Worm (Caenorhabditis elegans) whole organism, L4 larva: ENCODE data around the gene lgg-1.

Source experiments
- F10B5.3 ChIP-seq: sonication (generic microtip); optimal IDR thresholded peaks from 2 replicates; lab custom pipeline; 2016; ENCODE audit warnings: mild to moderate bottlenecking, missing genetic modification characterization, missing compliant biosample characterization
- F26F4.8 ChIP-seq: fragments of 200-800 bp; sonication (Bioruptor generic); conservative IDR thresholded peaks from 2 replicates; pipeline ENCODE4 v1.3.6; 2022; ENCODE audit warnings: missing genetic modification characterization, missing compliant biosample characterization
- F37D6.2 ChIP-seq: sonication (generic microtip); optimal IDR thresholded peaks from 2 replicates; lab custom pipeline; 2016; ENCODE audit warnings: mild to moderate bottlenecking, missing genetic modification characterization, missing compliant biosample characterization
- F49E8.2 ChIP-seq: sonication (generic microtip); optimal IDR thresholded peaks from 2 replicates; lab custom pipeline; 2016; ENCODE audit warnings: missing compliant biosample characterization, mild to moderate bottlenecking, missing genetic modification characterization, borderline replicate concordance
- R02D3.7 ChIP-seq: fragments of 150-350 bp; sonication (generic microtip); optimal IDR thresholded peaks from 3 replicates; lab custom pipeline; 2014; ENCODE audit warnings: missing biosample characterization, missing genetic modification characterization
- T26A8.4 ChIP-seq: fragments of 200-800 bp; sonication (Bioruptor generic); IDR thresholded peaks from 2 replicates; pipeline ENCODE4 v1.3.6; 2022; ENCODE audit warnings: missing genetic modification characterization, missing compliant biosample characterization
- Y105C5A.15 ChIP-seq: fragments of 200-800 bp; sonication (Bioruptor generic); IDR thresholded peaks from 2 replicates; pipeline ENCODE4 v1.3.6; 2022; ENCODE audit warnings: missing genetic modification characterization, missing compliant biosample characterization
- Y5F2A.4 ChIP-seq: fragments of 200-800 bp; sonication (Bioruptor generic); optimal IDR thresholded peaks from 2 replicates; lab custom pipeline; 2018; ENCODE audit warnings: mild to moderate bottlenecking, missing genetic modification characterization, missing compliant biosample characterization
- ZK546.5 ChIP-seq, 2 experiments: sonication (generic microtip); optimal IDR thresholded peaks; 2 replicates each; lab custom pipeline; 2017; ENCODE audit warnings: missing biosample characterization in 2 of 2, missing genetic modification characterization in 2 of 2
- aha-1 ChIP-seq: fragments of 150-350 bp; peaks from one replicate; lab custom pipeline; 2014; ENCODE audit warnings: missing biosample characterization, missing genetic modification characterization
- aly-2 ChIP-seq: sonication (generic microtip); optimal IDR thresholded peaks from 2 replicates; lab custom pipeline; 2018; ENCODE audit warnings: missing biosample characterization, missing genetic modification characterization
- arid-1 ChIP-seq: fragments of 200-800 bp; sonication (Bioruptor generic); conservative IDR thresholded peaks from 2 replicates; pipeline ENCODE4 v1.3.6; 2022; ENCODE audit warnings: missing genetic modification reagents, missing genetic modification characterization, missing compliant biosample characterization
- attf-4 ChIP-seq: sonication (generic microtip); optimal IDR thresholded peaks from 3 replicates; lab custom pipeline; 2017; ENCODE audit warnings: missing biosample characterization, missing genetic modification characterization
- ceh-20 ChIP-seq: fragments of 200-800 bp; sonication (Bioruptor generic); IDR thresholded peaks from 2 replicates; pipeline ENCODE4 v1.3.6; 2022; ENCODE audit warnings: missing genetic modification reagents, missing genetic modification characterization, missing compliant biosample characterization
- ceh-28 ChIP-seq: fragments of 150-350 bp; optimal IDR thresholded peaks from 2 replicates; lab custom pipeline; 2014; ENCODE audit warnings: missing biosample characterization, missing genetic modification reagents, missing genetic modification characterization
- ceh-62 ChIP-seq: sonication (generic microtip); optimal IDR thresholded peaks from 2 replicates; lab custom pipeline; 2017; ENCODE audit warnings: missing biosample characterization, missing genetic modification characterization
- dmd-6 ChIP-seq: fragments of 200-800 bp; sonication (Bioruptor generic); IDR thresholded peaks from 2 replicates; pipeline ENCODE4 v1.3.6; 2022; ENCODE audit warnings: missing genetic modification reagents, missing genetic modification characterization, missing compliant biosample characterization
- dmd-9 ChIP-seq: fragments of 200-800 bp; sonication (Bioruptor generic); IDR thresholded peaks from 2 replicates; pipeline ENCODE4 v1.3.6; 2022; ENCODE audit warnings: missing genetic modification reagents, missing genetic modification characterization, missing compliant biosample characterization
- fkh-10 ChIP-seq: fragments of 150-350 bp; optimal IDR thresholded peaks from 2 replicates; lab custom pipeline; 2014; ENCODE audit warnings: missing biosample characterization, missing genetic modification reagents, missing genetic modification characterization
- fos-1 ChIP-seq: fragments of 150-350 bp; optimal IDR thresholded peaks from 2 replicates; lab custom pipeline; 2014; ENCODE audit warnings: missing biosample characterization, missing genetic modification characterization
- gei-8 ChIP-seq: fragments of 200-800 bp; sonication (Bioruptor generic); optimal IDR thresholded peaks from 2 replicates; lab custom pipeline; 2018; ENCODE audit warnings: mild to moderate bottlenecking, missing genetic modification characterization, missing compliant biosample characterization
- hif-1 ChIP-seq, 2 experiments: sonication (generic microtip); optimal IDR thresholded peaks; 2 replicates each; lab custom pipeline; 2016 to 2017; ENCODE audit warnings: missing compliant biosample characterization in 2 of 2, missing genetic modification characterization in 2 of 2, missing genetic modification reagents in 2 of 2, missing genotype in 2 of 2, mild to moderate bottlenecking in 1 of 2
- hlh-30 ChIP-seq: sonication (generic microtip); optimal IDR thresholded peaks from 2 replicates; lab custom pipeline; 2017; ENCODE audit warnings: antibody characterized with exemption, mild to moderate bottlenecking, missing genetic modification characterization, missing compliant biosample characterization; ENCODE audit not compliant: insufficient read depth
- hmg-1.1 ChIP-seq: fragments of 200-800 bp; sonication (Bioruptor generic); IDR thresholded peaks from 2 replicates; pipeline ENCODE4 v1.3.6; 2022; ENCODE audit warnings: missing genetic modification reagents, missing genetic modification characterization, missing compliant biosample characterization
- jun-1 ChIP-seq: fragments of 150-350 bp; optimal IDR thresholded peaks from 2 replicates; lab custom pipeline; 2014; ENCODE audit warnings: missing biosample characterization, missing genetic modification reagents, missing genetic modification characterization
- lin-1 ChIP-seq: fragments of 200-800 bp; sonication (Bioruptor generic); IDR thresholded peaks from 2 replicates; pipeline ENCODE4 v1.3.6; 2022; ENCODE audit warnings: missing genetic modification reagents, missing genetic modification characterization, missing compliant biosample characterization
- lin-13 ChIP-seq: fragments of 150-350 bp; optimal IDR thresholded peaks from 2 replicates; lab custom pipeline; 2014; ENCODE audit warnings: missing biosample characterization, missing genetic modification reagents, missing genetic modification characterization
- lin-15B ChIP-seq: fragments of 150-350 bp; sonication (generic microtip); optimal IDR thresholded peaks from 3 replicates; lab custom pipeline; 2014; ENCODE audit warnings: missing biosample characterization, missing genetic modification characterization
- lin-39 ChIP-seq: fragments of 150-350 bp; optimal IDR thresholded peaks from 2 replicates; lab custom pipeline; 2014; ENCODE audit warnings: missing biosample characterization, missing genetic modification reagents, missing genetic modification characterization
- madf-5 ChIP-seq, 2 experiments: fragments of 200-800 bp; sonication (Bioruptor generic); IDR thresholded peaks; 2 replicates each; pipeline ENCODE4 v1.3.6; 2022; ENCODE audit warnings: missing compliant biosample characterization in 2 of 2, missing genetic modification characterization in 2 of 2
- mdl-1 ChIP-seq, 2 experiments: fragments of 150-350 bp in 1 of 2; sonication (generic microtip) in 1 of 2; optimal IDR thresholded peaks; 2 replicates each; lab custom pipeline; 2014 to 2017; ENCODE audit warnings: missing biosample characterization in 2 of 2, missing genetic modification characterization in 2 of 2
- mes-2 ChIP-seq: sonication (generic microtip); optimal IDR thresholded peaks from 2 replicates; lab custom pipeline; 2016; ENCODE audit warnings: missing genotype, mild to moderate bottlenecking, missing genetic modification characterization, missing compliant biosample characterization; ENCODE audit not compliant: poor library complexity, severe bottlenecking
- mxl-2 ChIP-seq: fragments of 200-800 bp; sonication (Bioruptor generic); conservative IDR thresholded peaks from 2 replicates; pipeline ENCODE4 v1.3.6; 2022; ENCODE audit warnings: missing genetic modification reagents, missing genetic modification characterization, missing compliant biosample characterization
- nhr-10 ChIP-seq: fragments of 150-350 bp; optimal IDR thresholded peaks from 2 replicates; lab custom pipeline; 2014; ENCODE audit warnings: missing biosample characterization, missing genetic modification characterization
- nhr-111 ChIP-seq: fragments of 200-800 bp; sonication (Bioruptor generic); optimal IDR thresholded peaks from 2 replicates; lab custom pipeline; 2018; ENCODE audit warnings: mild to moderate bottlenecking, missing genetic modification characterization, missing compliant biosample characterization
- nhr-41 ChIP-seq: fragments of 200-800 bp; sonication (Bioruptor generic); IDR thresholded peaks from 2 replicates; pipeline ENCODE4 v1.3.6; 2022; ENCODE audit warnings: missing genetic modification reagents, missing genetic modification characterization, missing compliant biosample characterization
- nhr-48 ChIP-seq: sonication (generic microtip); optimal IDR thresholded peaks from 2 replicates; lab custom pipeline; 2016; ENCODE audit warnings: mild to moderate bottlenecking, missing genetic modification characterization, missing compliant biosample characterization
- nhr-76 ChIP-seq: fragments of 150-350 bp; optimal IDR thresholded peaks from 2 replicates; lab custom pipeline; 2014; ENCODE audit warnings: missing biosample characterization, missing genetic modification characterization
- nhr-77 ChIP-seq: fragments of 150-350 bp; optimal IDR thresholded peaks from 2 replicates; lab custom pipeline; 2014; ENCODE audit warnings: missing biosample characterization, missing genetic modification characterization
- pha-4 ChIP-seq, 2 experiments: fragments of 150-350 bp in 1 of 2; fragments of 200-800 bp in 1 of 2; sonication (Bioruptor generic) in 1 of 2; IDR thresholded peaks in 1 of 2; optimal IDR thresholded peaks in 1 of 2; 2 replicates each; pipeline versions ENCODE4 v1.3.6 to Lab custom; 2014 to 2022; ENCODE audit warnings: missing genetic modification characterization in 2 of 2, missing genetic modification reagents in 2 of 2, missing biosample characterization in 1 of 2, missing compliant biosample characterization in 1 of 2
- rbr-2 ChIP-seq: sonication (generic microtip); optimal IDR thresholded peaks from 2 replicates; lab custom pipeline; 2016; ENCODE audit warnings: missing genotype, missing genetic modification characterization, missing compliant biosample characterization
- skn-1 ChIP-seq: fragments of 150-350 bp; optimal IDR thresholded peaks from 2 replicates; lab custom pipeline; 2014; ENCODE audit warnings: missing biosample characterization, missing genetic modification characterization
- snpc-4 ChIP-seq: fragments of 150-350 bp; optimal IDR thresholded peaks from 2 replicates; lab custom pipeline; 2014; ENCODE audit warnings: missing biosample characterization, missing genetic modification characterization
- spr-1 ChIP-seq: sonication (generic microtip); optimal IDR thresholded peaks from 2 replicates; lab custom pipeline; 2016; ENCODE audit warnings: mild to moderate bottlenecking, missing genetic modification characterization, missing compliant biosample characterization
- tag-97 ChIP-seq: fragments of 200-800 bp; sonication (Bioruptor generic); IDR thresholded peaks from 2 replicates; pipeline ENCODE4 v1.3.6; 2022; ENCODE audit warnings: missing genetic modification characterization, missing compliant biosample characterization
- unc-39 ChIP-seq: sonication (generic microtip); optimal IDR thresholded peaks from 2 replicates; lab custom pipeline; 2017; ENCODE audit warnings: missing biosample characterization, missing genetic modification characterization
- unc-62 ChIP-seq, 3 experiments: fragments of 150-350 bp in 1 of 3; sonication (generic microtip); optimal IDR thresholded peaks in 2 of 3; peaks in 1 of 3; 1 replicate in 1 of 3; 2 replicates in 2 of 3; lab custom pipeline; 2014 to 2017; ENCODE audit warnings: missing biosample characterization in 3 of 3, missing genetic modification characterization in 3 of 3, missing genetic modification reagents in 3 of 3, missing genotype in 1 of 3
- zfp-2 ChIP-seq: sonication (generic microtip); optimal IDR thresholded peaks from 2 replicates; lab custom pipeline; 2016; ENCODE audit warnings: mild to moderate bottlenecking, missing genetic modification characterization, missing compliant biosample characterization
- zfp-3 ChIP-seq: fragments of 200-800 bp; sonication (Bioruptor generic); conservative IDR thresholded peaks from 2 replicates; pipeline ENCODE4 v1.3.6; 2022; ENCODE audit warnings: missing genetic modification reagents, missing genetic modification characterization, missing compliant biosample characterization
- zip-2 ChIP-seq: fragments of 150-350 bp; optimal IDR thresholded peaks from 2 replicates; lab custom pipeline; 2014; ENCODE audit warnings: missing biosample characterization, missing genetic modification characterization
- ztf-11 ChIP-seq: fragments of 150-350 bp; optimal IDR thresholded peaks from 2 replicates; lab custom pipeline; 2014; ENCODE audit warnings: missing biosample characterization, missing genetic modification characterization

The lgg-1 gene

DNA sequence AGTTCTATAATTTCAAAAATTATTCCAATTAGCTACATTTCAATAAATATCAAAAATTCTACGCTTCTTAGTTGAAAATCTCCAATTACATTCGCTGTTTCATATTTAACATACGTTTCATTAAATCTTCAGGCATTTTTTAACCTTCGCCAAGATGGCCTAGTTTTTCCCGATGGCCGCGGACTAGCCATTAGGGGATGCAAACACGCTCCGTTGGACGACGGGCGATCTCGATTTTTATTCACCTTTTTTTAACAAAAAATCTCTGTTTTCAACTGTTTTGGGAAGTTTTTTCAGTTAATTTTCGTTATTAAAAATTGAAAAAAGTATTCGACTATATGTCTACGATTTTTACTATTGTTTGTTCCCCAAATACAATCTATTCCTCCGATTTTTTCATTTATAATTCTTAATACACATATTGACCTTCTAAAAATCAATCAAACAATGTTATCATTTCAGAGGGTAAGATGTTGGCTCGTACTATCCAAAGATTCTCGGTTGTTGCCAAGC, 35.7 kb upstream of the lgg-1 start, which contains the start of gene F58F12.1:
F58F12.1 (plus strand) TSS at position 463 of the 513 bp plus-strand sequence.
- TF ChIP-seq fkh-10 (GFP tag; lab: Kevin White, UChicago) (no peak), R02D3.7 (tag; lab: Kevin White, UChicago) (no peak), lin-39 (no peak), ztf-11 (tag; lab: Kevin White, UChicago) (no peak), jun-1 (no peak), zfp-3 (GFP tag; lab: Robert Waterston, UW) (no peak), F10B5.3 (tag; lab: Kevin White, UChicago) (no peak), arid-1 (GFP tag; lab: Robert Waterston, UW) (no peak), mdl-1 (tag; optimal IDR thresholded peaks at IDR 0.05; lab: Kevin White, UChicago) (no peak), dmd-6 (GFP tag; lab: Robert Waterston, UW) (peak; percentile 14; the same call in 1 of the 2 replicates), F37D6.2 (tag; lab: Kevin White, UChicago) (no peak), Y105C5A.15 (GFP tag; lab: Robert Waterston, UW) (no peak), nhr-76 (tag; lab: Kevin White, UChicago) (no peak), ceh-62 (no peak), spr-1 (no peak), lin-13 (GFP tag; lab: Kevin White, UChicago) (peak; percentile 43), F26F4.8 (GFP tag; lab: Robert Waterston, UW) (no peak), nhr-77 (tag; lab: Kevin White, UChicago) (no peak), rbr-2 (peak; percentile 38), nhr-41 (no peak), madf-5 (GFP tag; IDR thresholded peaks at IDR 0.05; lab: Robert Waterston, UW) (no peak), mxl-2 (GFP tag; lab: Robert Waterston, UW) (no peak), ZK546.5 (tag; optimal IDR thresholded peaks at IDR 0.05; lab: Kevin White, UChicago) (no peak), F49E8.2 (no peak), skn-1 (tag; lab: Kevin White, UChicago) (no peak), tag-97 (GFP tag; lab: Robert Waterston, UW) (no peak), zfp-2 (tag; lab: Kevin White, UChicago) (no peak), zip-2 (tag; lab: Kevin White, UChicago) (no peak), attf-4 (tag; lab: Kevin White, UChicago) (no peak), hlh-30 (tag; lab: Kevin White, UChicago) (peak; percentile 52), snpc-4 (tag; lab: Kevin White, UChicago) (no peak), lin-15B (no peak), ceh-20 (GFP tag; lab: Robert Waterston, UW) (no peak), hif-1 (tag; optimal IDR thresholded peaks at IDR 0.05; lab: Kevin White, UChicago) (peak in 1 of 2 experiments; percentile 75), nhr-111 (GFP tag; lab: Kevin White, UChicago) (no peak), unc-39 (tag; lab: Kevin White, UChicago) (no peak), lin-1 (GFP tag; lab: Robert Waterston, UW) (no peak), aha-1 (tag; lab: Kevin White, UChicago) (peak; percentile 24), fos-1 (no peak), unc-62 (GFP tag; optimal IDR thresholded peaks at IDR 0.05 in 1 of 2; lab: Kevin White, UChicago) (peak in 1 of 2 experiments; percentile 75), unc-62 (tag; optimal IDR thresholded peaks at IDR 0.05; lab: Kevin White, UChicago) (no peak), pha-4 (GFP tag; IDR thresholded peaks at IDR 0.05; lab: Robert Waterston, UW) (no peak), pha-4 (tag; optimal IDR thresholded peaks at IDR 0.05; lab: Kevin White, UChicago) (no peak), nhr-48 (tag; lab: Kevin White, UChicago) (no peak), nhr-10 (tag; lab: Kevin White, UChicago) (no peak), dmd-9 (GFP tag; lab: Robert Waterston, UW) (no peak), hmg-1.1 (GFP tag; lab: Robert Waterston, UW) (no peak), T26A8.4 (GFP tag; lab: Robert Waterston, UW) (no peak), gei-8 (no peak), ceh-28 (tag; lab: Kevin White, UChicago) (no peak), Y5F2A.4 (GFP tag; lab: Kevin White, UChicago) (no peak), aly-2 (no peak), mes-2 (tag; lab: Kevin White, UChicago) (peak; percentile 97)
